Comparison of ENCODE assay signal across 2 fruit fly cellular contexts in the genomic region with DNA sequence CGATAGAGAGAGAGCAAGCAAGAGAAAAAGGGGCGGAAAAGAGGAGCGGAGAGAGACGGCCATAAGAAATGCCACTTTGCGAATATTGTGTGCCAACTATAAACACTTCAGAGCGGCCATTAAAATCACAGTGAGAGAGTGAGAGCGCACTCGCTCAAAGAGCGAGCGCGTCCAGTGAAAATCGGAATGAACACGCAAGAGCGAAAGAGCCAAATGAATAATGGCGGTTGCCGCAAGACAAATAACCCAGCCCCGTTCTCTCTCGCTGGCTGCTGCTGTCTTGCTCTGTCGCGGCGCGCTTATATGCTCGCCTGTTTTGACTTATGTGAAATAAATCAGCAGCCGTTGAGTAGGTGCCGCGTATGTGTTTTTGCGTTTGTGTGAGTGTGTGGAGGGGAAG.
TF ChIP-seq lines count a peak whose summit lies in the region.

No protein-coding gene starts in this region.

TF ChIP-seq in whole organism, embryonic, 481 proteins besides CTCF, POLR2A, EP300 and RAD21 (continued from another document and continues in another):
- TF ChIP-seq HLH3B (GFP tag; IDR thresholded peaks at IDR 0.05; lab: Robert Waterston, UW) (peak; percentile 14; the same call in 1 of the 2 replicates), Fer1 (GFP tag; optimal IDR thresholded peaks at IDR 0.05; lab: Kevin White, UChicago) (no peak), CG32767 (GFP tag; IDR thresholded peaks at IDR 0.05; lab: Robert Waterston, UW) (peak; percentile 58; the same call in 1 of the 2 replicates), Fer2 (tag; optimal IDR thresholded peaks at IDR 0.05; lab: Kevin White, UChicago) (no peak), Trl (optimal IDR thresholded peaks at IDR 0.05; lab: Kevin White, UChicago) (peak; percentile 98 to 99), Trl (GFP tag; optimal IDR thresholded peaks at IDR 0.05; lab: Kevin White, UChicago) (peak; percentile 70), CG4360 (GFP tag; IDR thresholded peaks at IDR 0.05; lab: Robert Waterston, UW) (0 out of 2 replicates have a peak, but pooled peaks have one; percentile 11), chinmo (GFP tag; IDR thresholded peaks at IDR 0.05; lab: Robert Waterston, UW; ENCODE audit: partially characterized antibody) (peak; percentile 92; the same call in 3 of the 4 replicates), CG2129 (GFP tag; IDR thresholded peaks at IDR 0.05; lab: Robert Waterston, UW; ENCODE audit: partially characterized antibody) (no peak), CG12769 (tag; optimal IDR thresholded peaks at IDR 0.05; lab: Kevin White, UChicago) (peak; percentile 3), tll (GFP tag; optimal IDR thresholded peaks at IDR 0.05; lab: Kevin White, UChicago) (peak in 1 of 2 experiments; percentile 89), CG13775 (GFP tag; optimal IDR thresholded peaks at IDR 0.05; lab: Kevin White, UChicago) (peak; percentile 5), pros (GFP tag; optimal IDR thresholded peaks at IDR 0.05; lab: Kevin White, UChicago) (peak; percentile 96), trem (tag; optimal IDR thresholded peaks at IDR 0.05; lab: Kevin White, UChicago) (peak; percentile 7), yki (optimal IDR thresholded peaks at IDR 0.05; lab: Kevin White, UChicago) (peak; percentile 95), CG17829 (tag; optimal IDR thresholded peaks at IDR 0.05; lab: Kevin White, UChicago) (peak; percentile 31), ttk (GFP tag; IDR thresholded peaks at IDR 0.05; lab: Robert Waterston, UW) (no peak), tup (GFP tag; optimal IDR thresholded peaks at IDR 0.05; lab: Kevin White, UChicago) (no peak), CG3281 (GFP tag; optimal IDR thresholded peaks at IDR 0.05; lab: Kevin White, UChicago) (no peak), Doc2 (GFP tag; IDR thresholded peaks at IDR 0.05; lab: Robert Waterston, UW) (no peak), CG8765 (GFP tag; IDR thresholded peaks at IDR 0.05; lab: Robert Waterston, UW) (0 out of 2 replicates have a peak, but pooled peaks have one; percentile 10), nerfin-1 (tag; optimal IDR thresholded peaks at IDR 0.05; lab: Kevin White, UChicago) (peak; percentile 42), Doc3 (GFP tag; IDR thresholded peaks at IDR 0.05; lab: Robert Waterston, UW; ENCODE audit: partially characterized antibody) (peak; percentile 29; the same call in 1 of the 3 replicates), Abd-B (GFP tag; optimal IDR thresholded peaks at IDR 0.05; lab: Kevin White, UChicago) (peak; percentile 29), CG6791 (GFP tag; IDR thresholded peaks at IDR 0.05; lab: Robert Waterston, UW; ENCODE audit: partially characterized antibody) (peak; percentile 53; the same call in 1 of the 3 replicates), pb (GFP tag; optimal IDR thresholded peaks at IDR 0.05; lab: Kevin White, UChicago) (peak; percentile 6), sens-2 (GFP tag; IDR thresholded peaks at IDR 0.05; lab: Robert Waterston, UW) (peak; percentile 83), CG13624 (GFP tag; optimal IDR thresholded peaks at IDR 0.05; lab: Kevin White, UChicago) (peak; percentile 21), kni (GFP tag; optimal IDR thresholded peaks at IDR 0.05; lab: Kevin White, UChicago) (peak; percentile 84), CG3163 (GFP tag; optimal IDR thresholded peaks at IDR 0.05; lab: Kevin White, UChicago) (peak; percentile 47), ara (GFP tag; IDR thresholded peaks at IDR 0.05; lab: Robert Waterston, UW) (0 out of 2 replicates have a peak, but pooled peaks have one; percentile 17), tgo (GFP tag; IDR thresholded peaks at IDR 0.05; lab: Robert Waterston, UW) (0 out of 3 replicates have a peak, but pooled peaks have one; percentile 2), twi (tag; optimal IDR thresholded peaks at IDR 0.05; lab: Kevin White, UChicago) (peak; percentile 58), pan (optimal IDR thresholded peaks at IDR 0.05; lab: Kevin White, UChicago) (no peak), pan (GFP tag; optimal IDR thresholded peaks at IDR 0.05 in 1 of 2, IDR thresholded peaks at IDR 0.05 in 1 of 2) (peak in 1 of 2 experiments; percentile 5), nmo (GFP tag; optimal IDR thresholded peaks at IDR 0.05; lab: Kevin White, UChicago) (peak; percentile 35), CG4282 (GFP tag; optimal IDR thresholded peaks at IDR 0.05; lab: Kevin White, UChicago) (no peak), Optix (GFP tag; IDR thresholded peaks at IDR 0.05; lab: Robert Waterston, UW) (0 out of 3 replicates have a peak, but pooled peaks have one; percentile 16), inv (GFP tag; IDR thresholded peaks at IDR 0.05; lab: Robert Waterston, UW; ENCODE audit: partially characterized antibody) (no peak), CG8478 (optimal IDR thresholded peaks at IDR 0.05; lab: Kevin White, UChicago) (peak; percentile 89), bab2 (GFP tag; optimal IDR thresholded peaks at IDR 0.05; lab: Kevin White, UChicago) (no peak), chif (GFP tag; optimal IDR thresholded peaks at IDR 0.05; lab: Kevin White, UChicago) (no peak), CG11560 (tag; IDR thresholded peaks at IDR 0.05; lab: Robert Waterston, UW) (no peak), abd-A (tag; optimal IDR thresholded peaks at IDR 0.05; lab: Kevin White, UChicago) (peak; percentile 100), psq (GFP tag; optimal IDR thresholded peaks at IDR 0.05; lab: Kevin White, UChicago) (no peak), CG12104 (GFP tag; optimal IDR thresholded peaks at IDR 0.05; lab: Kevin White, UChicago) (no peak), rib (GFP tag; IDR thresholded peaks at IDR 0.05; lab: Robert Waterston, UW) (peak; percentile 66; the same call in 1 of the 2 replicates), CG32532 (GFP tag; IDR thresholded peaks at IDR 0.05; lab: Robert Waterston, UW) (peak; percentile 61; the same call in 1 of the 2 replicates), CG5953 (GFP tag; IDR thresholded peaks at IDR 0.05; lab: Robert Waterston, UW) (no peak), CG13894 (tag; optimal IDR thresholded peaks at IDR 0.05; lab: Kevin White, UChicago) (no peak), stc (GFP tag; IDR thresholded peaks at IDR 0.05; lab: Robert Waterston, UW) (peak; percentile 36; the same call in 1 of the 2 replicates), Dll (GFP tag; IDR thresholded peaks at IDR 0.05; lab: Robert Waterston, UW; ENCODE audit: partially characterized antibody) (peak; percentile 55; the same call in 3 of the 4 replicates), vnd (GFP tag; IDR thresholded peaks at IDR 0.05; lab: Robert Waterston, UW; ENCODE audit: partially characterized antibody) (peak; percentile 44; the same call in 1 of the 3 replicates), CoRest (tag; optimal IDR thresholded peaks at IDR 0.05; lab: Kevin White, UChicago) (peak; percentile 45), z (GFP tag; IDR thresholded peaks at IDR 0.05; lab: Robert Waterston, UW) (peak; percentile 95), CG10274 (GFP tag; optimal IDR thresholded peaks at IDR 0.05; lab: Kevin White, UChicago) (no peak), lbe (GFP tag; optimal IDR thresholded peaks at IDR 0.05; lab: Kevin White, UChicago) (no peak), onecut (GFP tag; IDR thresholded peaks at IDR 0.05; lab: Robert Waterston, UW) (0 out of 2 replicates have a peak, but pooled peaks have one; percentile 10)

TF ChIP-seq in whole organism, prepupa, 60 proteins besides CTCF, POLR2A, EP300 and RAD21 (continued from another document):
- no peak for TF ChIP-seq CG32006 (GFP tag; optimal IDR thresholded peaks at IDR 0.05; lab: Kevin White, UChicago)
- TF ChIP-seq Eip78C (GFP tag; lab: Kevin White, UChicago) = no peak
- peak; percentile 98 for TF ChIP-seq fkh (GFP tag; optimal IDR thresholded peaks at IDR 0.05; lab: Kevin White, UChicago)
- no peak for TF ChIP-seq CG9139 (GFP tag; optimal IDR thresholded peaks at IDR 0.05; lab: Kevin White, UChicago)
